Fruit fly (Drosophila melanogaster) whole organism, embryonic: ENCODE results near the gene Doa.

Experiments used
- Aef1 ChIP-seq: fragments of 200-800 bp; sonication (Bioruptor generic); IDR thresholded peaks from 3 replicates; pipeline ENCODE4 v1.3.6; 2022; ENCODE audit warnings: missing biosample characterization, missing genetic modification characterization
- Bgb ChIP-seq: fragments of 200-800 bp; sonication (Bioruptor generic); IDR thresholded peaks from 2 replicates; pipeline ENCODE4 v1.3.6; 2022; ENCODE audit warnings: missing biosample characterization, missing genetic modification characterization; ENCODE audit not compliant: partially characterized antibody
- BtbVII ChIP-seq: fragments of 200-800 bp; sonication (Bioruptor generic); optimal IDR thresholded peaks from 3 replicates; lab custom pipeline; 2017; ENCODE audit warnings: missing biosample characterization, mild to moderate bottlenecking, missing genetic modification characterization
- CG10147 ChIP-seq: fragments of 200-800 bp; sonication (Bioruptor generic); optimal IDR thresholded peaks from 2 replicates; lab custom pipeline; 2019; ENCODE audit warnings: missing biosample characterization, mild to moderate bottlenecking, missing genetic modification characterization, moderate library complexity
- CG10654 ChIP-seq: fragments of 200-800 bp; sonication (Bioruptor generic); optimal IDR thresholded peaks from 2 replicates; lab custom pipeline; 2016; ENCODE audit warnings: missing biosample characterization, missing genetic modification characterization
- CG12744 ChIP-seq: fragments of 200-800 bp; sonication (Bioruptor generic); optimal IDR thresholded peaks from 2 replicates; lab custom pipeline; 2016; ENCODE audit warnings: missing biosample characterization, missing genetic modification characterization
- CG13624 ChIP-seq: fragments of 200-800 bp; sonication (Bioruptor generic); optimal IDR thresholded peaks from 2 replicates; lab custom pipeline; 2016; ENCODE audit warnings: missing biosample characterization, missing genetic modification characterization
- CG14860 ChIP-seq: fragments of 200-800 bp; sonication (Bioruptor generic); IDR thresholded peaks from 3 replicates; pipeline ENCODE4 v1.3.6; 2022; ENCODE audit warnings: missing biosample characterization, missing genetic modification characterization; ENCODE audit not compliant: partially characterized antibody
- CG15479 ChIP-seq: fragments of 200-800 bp; sonication (Bioruptor generic); optimal IDR thresholded peaks from 3 replicates; lab custom pipeline; 2019; ENCODE audit warnings: missing biosample characterization, mild to moderate bottlenecking, missing genetic modification characterization, moderate library complexity
- CG15696 ChIP-seq: fragments of 200-800 bp; sonication (Bioruptor generic); optimal IDR thresholded peaks from 2 replicates; lab custom pipeline; 2019; ENCODE audit warnings: missing biosample characterization, mild to moderate bottlenecking, missing genetic modification characterization, moderate library complexity
- CG1603 ChIP-seq: fragments of 200-800 bp; sonication (Bioruptor generic); optimal IDR thresholded peaks from 2 replicates; lab custom pipeline; 2019; ENCODE audit warnings: missing biosample characterization, mild to moderate bottlenecking, missing genetic modification characterization, moderate library complexity
- CG1832 ChIP-seq: fragments of 200-800 bp; sonication (Bioruptor generic); optimal IDR thresholded peaks from 2 replicates; lab custom pipeline; 2017; ENCODE audit warnings: missing biosample characterization, mild to moderate bottlenecking, missing genetic modification characterization, inconsistent platforms
- CG31224 ChIP-seq: fragments of 200-800 bp; sonication (Bioruptor generic); IDR thresholded peaks from 2 replicates; pipeline ENCODE4 v1.3.6; 2022; ENCODE audit warnings: missing biosample characterization, missing genetic modification characterization
- CG31388 ChIP-seq: fragments of 200-800 bp; sonication (Bioruptor generic); optimal IDR thresholded peaks from 2 replicates; lab custom pipeline; 2016; ENCODE audit warnings: missing biosample characterization, missing genetic modification characterization
- CG32532 ChIP-seq: fragments of 200-800 bp; sonication (Bioruptor generic); IDR thresholded peaks from 2 replicates; pipeline ENCODE4 v1.3.6; 2022; ENCODE audit warnings: missing biosample characterization, missing genetic modification characterization
- CG34224 ChIP-seq: fragments of 200-800 bp; sonication (Bioruptor generic); IDR thresholded peaks from 3 replicates; pipeline ENCODE4 v1.3.6; 2022; ENCODE audit warnings: missing biosample characterization, missing genetic modification characterization; ENCODE audit not compliant: partially characterized antibody
- CG4360 ChIP-seq: fragments of 200-800 bp; sonication (Bioruptor generic); IDR thresholded peaks from 2 replicates; pipeline ENCODE4 v1.3.6; 2022; ENCODE audit warnings: missing biosample characterization, missing genetic modification characterization
- CG4424 ChIP-seq: fragments of 200-800 bp; sonication (Bioruptor generic); optimal IDR thresholded peaks from 3 replicates; lab custom pipeline; 2016; ENCODE audit warnings: missing biosample characterization, missing genetic modification characterization
- CG4820 ChIP-seq: fragments of 200-800 bp; sonication (Bioruptor generic); optimal IDR thresholded peaks from 3 replicates; lab custom pipeline; 2016; ENCODE audit warnings: missing biosample characterization, missing genetic modification characterization
- CG5953 ChIP-seq: fragments of 200-800 bp; sonication (Bioruptor generic); IDR thresholded peaks from 2 replicates; pipeline ENCODE4 v1.3.6; 2022; ENCODE audit warnings: missing biosample characterization, missing genetic modification characterization
- CG9817 ChIP-seq: fragments of 200-800 bp; sonication (Bioruptor generic); optimal IDR thresholded peaks from 2 replicates; lab custom pipeline; 2018; ENCODE audit warnings: missing biosample characterization, mild to moderate bottlenecking, missing genetic modification characterization, moderate library complexity
- Ets65A ChIP-seq: fragments of 200-800 bp; sonication (Bioruptor generic); peaks from one replicate; lab custom pipeline; 2016; ENCODE audit warnings: missing biosample characterization, missing genetic modification characterization
- Ets97D ChIP-seq: fragments of 200-800 bp; sonication (Bioruptor generic); optimal IDR thresholded peaks from 3 replicates; lab custom pipeline; 2016; ENCODE audit warnings: missing biosample characterization, missing genetic modification characterization
- Fer1 ChIP-seq: fragments of 200-800 bp; sonication (Bioruptor generic); optimal IDR thresholded peaks from 2 replicates; lab custom pipeline; 2017; ENCODE audit warnings: missing biosample characterization, mild to moderate bottlenecking, missing genetic modification characterization
- HHEX ChIP-seq: fragments of 200-800 bp; sonication (Bioruptor generic); optimal IDR thresholded peaks from 3 replicates; lab custom pipeline; 2017; ENCODE audit warnings: missing biosample characterization, mild to moderate bottlenecking, missing genetic modification characterization, missing genetic modification reagents
- HLH4C ChIP-seq: fragments of 200-800 bp; sonication (Bioruptor generic); IDR thresholded peaks from 3 replicates; pipeline ENCODE4 v1.3.6; 2022; ENCODE audit warnings: missing biosample characterization, missing genetic modification characterization; ENCODE audit not compliant: partially characterized antibody
- MTF-1 ChIP-seq: fragments of 200-800 bp; sonication (Bioruptor generic); optimal IDR thresholded peaks from 2 replicates; lab custom pipeline; 2018; ENCODE audit warnings: missing biosample characterization, mild to moderate bottlenecking, missing genetic modification characterization, borderline replicate concordance
- Trl ChIP-seq, 3 experiments: fragments of >200 bp in 2 of 3; fragments of 200-800 bp in 1 of 3; sonication (Bioruptor generic) in 1 of 3; optimal IDR thresholded peaks; 2 replicates in 1 of 3; 3 replicates in 2 of 3; lab custom pipeline; 2016 to 2017; ENCODE audit warnings: missing biosample characterization in 1 of 3, missing genetic modification characterization in 1 of 3
- Xrp1 ChIP-seq: fragments of 200-800 bp; sonication (Bioruptor generic); IDR thresholded peaks from 2 replicates; pipeline ENCODE4 v1.3.6; 2022; ENCODE audit warnings: missing biosample characterization, missing genetic modification characterization
- ac ChIP-seq: fragments of 200-800 bp; sonication (Bioruptor generic); optimal IDR thresholded peaks from 3 replicates; lab custom pipeline; 2017; ENCODE audit warnings: missing biosample characterization, mild to moderate bottlenecking, missing genetic modification characterization
- ase ChIP-seq: fragments of 200-800 bp; sonication (Bioruptor generic); IDR thresholded peaks from 3 replicates; pipeline ENCODE4 v1.3.6; 2022; ENCODE audit warnings: missing biosample characterization, missing genetic modification characterization
- br ChIP-seq: fragments of >200 bp; optimal IDR thresholded peaks from 2 replicates; lab custom pipeline; 2017
- chm ChIP-seq: fragments of 200-800 bp; sonication (Bioruptor generic); IDR thresholded peaks from 2 replicates; pipeline ENCODE4 v1.3.6; 2022; ENCODE audit warnings: missing biosample characterization, missing genetic modification characterization
- crol ChIP-seq: fragments of 200-800 bp; sonication (Bioruptor generic); IDR thresholded peaks from 2 replicates; pipeline ENCODE4 v1.3.6; 2022; ENCODE audit warnings: missing biosample characterization, missing genetic modification characterization
- dm ChIP-seq: fragments of 200-800 bp; sonication (Bioruptor generic); optimal IDR thresholded peaks from 3 replicates; lab custom pipeline; 2016; ENCODE audit warnings: missing biosample characterization, missing genetic modification characterization
- dmrt99B ChIP-seq: fragments of 200-800 bp; sonication (Bioruptor generic); optimal IDR thresholded peaks from 2 replicates; lab custom pipeline; 2018; ENCODE audit warnings: missing biosample characterization, mild to moderate bottlenecking, missing genetic modification characterization, moderate library complexity
- dpn ChIP-seq, 2 experiments: fragments of 200-800 bp; sonication (Bioruptor generic); optimal IDR thresholded peaks; 3 replicates each; lab custom pipeline; 2016; ENCODE audit warnings: missing biosample characterization in 2 of 2, missing genetic modification characterization in 2 of 2
- dysf ChIP-seq: fragments of 200-800 bp; sonication (Bioruptor generic); IDR thresholded peaks from 3 replicates; pipeline ENCODE4 v1.3.6; 2022; ENCODE audit warnings: missing biosample characterization, missing genetic modification characterization
- fu2 ChIP-seq: fragments of 200-800 bp; sonication (Bioruptor generic); optimal IDR thresholded peaks from 2 replicates; lab custom pipeline; 2016; ENCODE audit warnings: missing biosample characterization, missing genetic modification characterization
- insv ChIP-seq, 2 experiments: fragments of 200-800 bp; sonication (Bioruptor generic); optimal IDR thresholded peaks; 3 replicates each; lab custom pipeline; 2016 to 2018; ENCODE audit warnings: missing biosample characterization in 2 of 2, missing genetic modification characterization in 2 of 2
- inv ChIP-seq: fragments of 200-800 bp; sonication (Bioruptor generic); IDR thresholded peaks from 2 replicates; pipeline ENCODE4 v1.3.6; 2022; ENCODE audit warnings: missing biosample characterization, missing genetic modification characterization; ENCODE audit not compliant: partially characterized antibody
- kah ChIP-seq: fragments of 200-800 bp; sonication (Bioruptor generic); optimal IDR thresholded peaks from 2 replicates; lab custom pipeline; 2018; ENCODE audit warnings: missing biosample characterization, mild to moderate bottlenecking, missing genetic modification characterization
- klu ChIP-seq: fragments of 200-800 bp; sonication (Bioruptor generic); IDR thresholded peaks from 2 replicates; pipeline ENCODE4 v1.3.6; 2022; ENCODE audit warnings: missing biosample characterization, missing genetic modification characterization
- lbe ChIP-seq: fragments of 200-800 bp; sonication (Bioruptor generic); optimal IDR thresholded peaks from 2 replicates; lab custom pipeline; 2016; ENCODE audit warnings: missing biosample characterization, mild to moderate bottlenecking, missing genetic modification characterization
- sim ChIP-seq: fragments of 200-800 bp; sonication (Bioruptor generic); IDR thresholded peaks from 2 replicates; pipeline ENCODE4 v1.3.6; 2022; ENCODE audit warnings: missing biosample characterization, missing genetic modification characterization
- slou ChIP-seq: fragments of 200-800 bp; sonication (Bioruptor generic); optimal IDR thresholded peaks from 3 replicates; lab custom pipeline; 2016; ENCODE audit warnings: missing biosample characterization, missing genetic modification characterization
- slp2 ChIP-seq: fragments of 200-800 bp; sonication (Bioruptor generic); optimal IDR thresholded peaks from 2 replicates; lab custom pipeline; 2016; ENCODE audit warnings: missing biosample characterization, missing genetic modification characterization
- wek ChIP-seq: fragments of 200-800 bp; sonication (Bioruptor generic); optimal IDR thresholded peaks from 3 replicates; lab custom pipeline; 2018; ENCODE audit warnings: missing biosample characterization, mild to moderate bottlenecking, missing genetic modification characterization, moderate library complexity
- z ChIP-seq: fragments of 200-800 bp; sonication (Bioruptor generic); IDR thresholded peaks from 3 replicates; pipeline ENCODE4 v1.3.6; 2022; ENCODE audit warnings: missing biosample characterization, missing genetic modification characterization

Gene Doa

dm6 chr3R:28888561-28889426, 921 bp downstream of the Doa start (continued):
- TF ChIP-seq dmrt99B (peak; percentile 81), CG12744 (peak; percentile 16), ac (GFP tag; lab: Kevin White, UChicago) (peak; percentile 8), chm (GFP tag; lab: Robert Waterston, UW) (0 out of 2 replicates have a peak, but pooled peaks have one; percentile 41), CG14860 (GFP tag; lab: Robert Waterston, UW) (no peak), CG1603 (tag; lab: Kevin White, UChicago) (peak; percentile 61), insv (GFP tag; optimal IDR thresholded peaks at IDR 0.05; lab: Kevin White, UChicago) (peak in 1 of 2 experiments; percentile 30), slou (GFP tag; lab: Kevin White, UChicago) (peak; percentile 53), CG13624 (GFP tag; lab: Kevin White, UChicago) (peak; percentile 91), CG4360 (GFP tag; lab: Robert Waterston, UW) (peak; percentile 92), CG9817 (tag; lab: Kevin White, UChicago) (peak; percentile 88), HLH4C (no peak), fu2 (GFP tag; lab: Kevin White, UChicago) (peak; percentile 92), dm (GFP tag; lab: Kevin White, UChicago) (peak; percentile 74), CG10147 (GFP tag; lab: Kevin White, UChicago) (peak; percentile 79), Bgb (GFP tag; lab: Robert Waterston, UW) (no peak), Ets65A (GFP tag; lab: Kevin White, UChicago) (peak; percentile 97), wek (GFP tag; lab: Kevin White, UChicago) (peak; percentile 13), CG15479 (GFP tag; lab: Kevin White, UChicago) (peak; percentile 75), dpn (GFP tag; optimal IDR thresholded peaks at IDR 0.05; lab: Kevin White, UChicago) (peak; percentile 89), HHEX (peak; percentile 77), CG4820 (GFP tag; lab: Kevin White, UChicago) (peak; percentile 75), klu (GFP tag; lab: Robert Waterston, UW) (peak; percentile 70), CG31388 (GFP tag; lab: Kevin White, UChicago) (peak; percentile 66), CG1832 (GFP tag; lab: Kevin White, UChicago) (no peak), z (GFP tag; lab: Robert Waterston, UW) (no peak), Xrp1 (peak; percentile 77), ase (peak; percentile 54; the same call in 1 of the 3 replicates), MTF-1 (GFP tag; lab: Kevin White, UChicago) (peak; percentile 58), CG5953 (GFP tag; lab: Robert Waterston, UW) (no peak), Trl (optimal IDR thresholded peaks at IDR 0.05; lab: Kevin White, UChicago) (no peak), Trl (GFP tag; optimal IDR thresholded peaks at IDR 0.05; lab: Kevin White, UChicago) (peak; percentile 89), Aef1 (GFP tag; lab: Robert Waterston, UW) (peak; percentile 69), dysf (GFP tag; lab: Robert Waterston, UW) (peak; percentile 81), CG10654 (GFP tag; lab: Kevin White, UChicago) (peak; percentile 80), crol (no peak), CG31224 (GFP tag; lab: Robert Waterston, UW) (no peak; the same call in none of the 2 replicates), kah (peak; percentile 35), CG15696 (tag; lab: Kevin White, UChicago) (peak; percentile 75), slp2 (peak; percentile 81), lbe (GFP tag; lab: Kevin White, UChicago) (peak; percentile 68), CG34224 (GFP tag; lab: Robert Waterston, UW) (no peak), sim (GFP tag; lab: Robert Waterston, UW) (no peak), inv (GFP tag; lab: Robert Waterston, UW) (no peak), Ets97D (GFP tag; lab: Kevin White, UChicago) (peak; percentile 60), CG4424 (peak; percentile 79), Fer1 (GFP tag; lab: Kevin White, UChicago) (peak; percentile 86), br (no peak), CG32532 (peak; percentile 78), BtbVII (peak; percentile 76)
